Fruit fly (Drosophila melanogaster) whole organism, embryonic: Measurements from ENCODE around the gene Usp30.

ENCODE experiments used
- Asciz ChIP-seq: fragments of 200-800 bp; sonication (Bioruptor generic); optimal IDR thresholded peaks from 2 replicates; lab custom pipeline; 2017; ENCODE audit warnings: missing biosample characterization, mild to moderate bottlenecking, missing genetic modification characterization, missing genetic modification reagents
- BtbVII ChIP-seq: fragments of 200-800 bp; sonication (Bioruptor generic); optimal IDR thresholded peaks from 3 replicates; lab custom pipeline; 2017; ENCODE audit warnings: missing biosample characterization, mild to moderate bottlenecking, missing genetic modification characterization
- CG10366 ChIP-seq: fragments of 200-800 bp; sonication (Bioruptor generic); IDR thresholded peaks from 2 replicates; pipeline ENCODE4 v1.3.6; 2022; ENCODE audit warnings: missing biosample characterization, missing genetic modification characterization
- CG11504 ChIP-seq: fragments of 200-800 bp; sonication (Bioruptor generic); optimal IDR thresholded peaks from 3 replicates; lab custom pipeline; 2019; ENCODE audit warnings: missing biosample characterization, mild to moderate bottlenecking, missing genetic modification characterization, moderate library complexity
- CG12744 ChIP-seq: fragments of 200-800 bp; sonication (Bioruptor generic); optimal IDR thresholded peaks from 2 replicates; lab custom pipeline; 2016; ENCODE audit warnings: missing biosample characterization, missing genetic modification characterization
- CG15479 ChIP-seq: fragments of 200-800 bp; sonication (Bioruptor generic); optimal IDR thresholded peaks from 3 replicates; lab custom pipeline; 2019; ENCODE audit warnings: missing biosample characterization, mild to moderate bottlenecking, missing genetic modification characterization, moderate library complexity
- CG17359 ChIP-seq: fragments of 200-800 bp; sonication (Bioruptor generic); optimal IDR thresholded peaks from 3 replicates; lab custom pipeline; 2018; ENCODE audit warnings: missing biosample characterization, mild to moderate bottlenecking, missing genetic modification characterization, moderate library complexity
- CG18011 ChIP-seq: fragments of 200-800 bp; sonication (Bioruptor generic); optimal IDR thresholded peaks from 2 replicates; lab custom pipeline; 2017; ENCODE audit warnings: missing biosample characterization, missing genetic modification characterization, mild to moderate bottlenecking, moderate library complexity, missing genotype
- CG18262 ChIP-seq: fragments of 200-800 bp; optimal IDR thresholded peaks from 3 replicates; lab custom pipeline; 2019; ENCODE audit warnings: missing biosample characterization, mild to moderate bottlenecking, missing genetic modification characterization, moderate library complexity
- CG18599 ChIP-seq: fragments of 200-800 bp; sonication (Bioruptor generic); optimal IDR thresholded peaks from 3 replicates; lab custom pipeline; 2017; ENCODE audit warnings: missing biosample characterization, missing genetic modification characterization, mild to moderate bottlenecking, moderate library complexity, missing genetic modification reagents
- CG30431 ChIP-seq: fragments of 200-800 bp; sonication (Bioruptor generic); optimal IDR thresholded peaks from 2 replicates; lab custom pipeline; 2017; ENCODE audit warnings: missing biosample characterization, missing genetic modification characterization
- CG33213 ChIP-seq: fragments of 200-800 bp; sonication (Bioruptor generic); optimal IDR thresholded peaks from 3 replicates; lab custom pipeline; 2016; ENCODE audit warnings: missing biosample characterization, missing genetic modification characterization
- CG3407 ChIP-seq: fragments of 200-800 bp; sonication (Bioruptor generic); optimal IDR thresholded peaks from 2 replicates; lab custom pipeline; 2018; ENCODE audit warnings: missing biosample characterization, mild to moderate bottlenecking, missing genetic modification characterization
- CG4424 ChIP-seq: fragments of 200-800 bp; sonication (Bioruptor generic); optimal IDR thresholded peaks from 3 replicates; lab custom pipeline; 2016; ENCODE audit warnings: missing biosample characterization, missing genetic modification characterization
- CG6791 ChIP-seq: fragments of 200-800 bp; sonication (Bioruptor generic); IDR thresholded peaks from 3 replicates; pipeline ENCODE4 v1.3.6; 2022; ENCODE audit warnings: missing biosample characterization, missing genetic modification characterization; ENCODE audit not compliant: partially characterized antibody
- CG7271 ChIP-seq: fragments of 200-800 bp; sonication (Bioruptor generic); optimal IDR thresholded peaks from 2 replicates; lab custom pipeline; 2018; ENCODE audit warnings: missing biosample characterization, mild to moderate bottlenecking, missing genetic modification characterization, moderate library complexity
- CG7786 ChIP-seq: fragments of 200-800 bp; sonication (Bioruptor generic); optimal IDR thresholded peaks from 2 replicates; lab custom pipeline; 2016; ENCODE audit warnings: missing biosample characterization, missing genetic modification characterization
- CG7928 ChIP-seq: fragments of 200-800 bp; sonication (Bioruptor generic); optimal IDR thresholded peaks from 2 replicates; lab custom pipeline; 2017; ENCODE audit warnings: missing biosample characterization, mild to moderate bottlenecking, missing genetic modification characterization
- CG7963 ChIP-seq: fragments of 200-800 bp; sonication (Bioruptor generic); IDR thresholded peaks from 3 replicates; pipeline ENCODE4 v1.3.6; 2022; ENCODE audit warnings: missing biosample characterization, missing genetic modification characterization; ENCODE audit not compliant: partially characterized antibody
- CG8388 ChIP-seq: fragments of 200-800 bp; sonication (Bioruptor generic); optimal IDR thresholded peaks from 2 replicates; lab custom pipeline; 2019; ENCODE audit warnings: missing biosample characterization, mild to moderate bottlenecking, missing genetic modification characterization, moderate library complexity
- CG9932 ChIP-seq: fragments of 200-800 bp; sonication (Bioruptor generic); IDR thresholded peaks from 2 replicates; pipeline ENCODE4 v1.3.6; 2022; ENCODE audit warnings: missing biosample characterization, missing genetic modification characterization
- Dek ChIP-seq: fragments of 200-800 bp; sonication (Bioruptor generic); optimal IDR thresholded peaks from 3 replicates; lab custom pipeline; 2019; ENCODE audit warnings: missing biosample characterization, mild to moderate bottlenecking, missing genetic modification characterization, moderate library complexity
- Fer1 ChIP-seq: fragments of 200-800 bp; sonication (Bioruptor generic); optimal IDR thresholded peaks from 2 replicates; lab custom pipeline; 2017; ENCODE audit warnings: missing biosample characterization, mild to moderate bottlenecking, missing genetic modification characterization
- HLH54F ChIP-seq: fragments of 200-800 bp; sonication (Bioruptor generic); optimal IDR thresholded peaks from 3 replicates; lab custom pipeline; 2016; ENCODE audit warnings: missing biosample characterization, missing genetic modification characterization
- HmgD ChIP-seq: fragments of 200-800 bp; sonication (Bioruptor generic); optimal IDR thresholded peaks from 3 replicates; lab custom pipeline; 2016; ENCODE audit warnings: missing biosample characterization, missing genetic modification characterization
- Neu2 ChIP-seq: fragments of 200-800 bp; sonication (Bioruptor generic); optimal IDR thresholded peaks from 3 replicates; lab custom pipeline; 2016; ENCODE audit warnings: missing biosample characterization, missing genetic modification characterization, borderline replicate concordance
- Nf-YA ChIP-seq: fragments of 200-800 bp; sonication (Bioruptor generic); IDR thresholded peaks from 2 replicates; pipeline ENCODE4 v1.3.6; 2022; ENCODE audit warnings: missing biosample characterization, missing genetic modification characterization
- Optix ChIP-seq: fragments of 200-800 bp; sonication (Bioruptor generic); IDR thresholded peaks from 3 replicates; pipeline ENCODE4 v1.3.6; 2022; ENCODE audit warnings: missing biosample characterization, missing genetic modification characterization
- ab ChIP-seq: fragments of 200-800 bp; sonication (Bioruptor generic); optimal IDR thresholded peaks from 2 replicates; lab custom pipeline; 2016; ENCODE audit warnings: missing biosample characterization, missing genetic modification characterization
- al ChIP-seq: fragments of 200-800 bp; sonication (Bioruptor generic); IDR thresholded peaks from 2 replicates; pipeline ENCODE4 v1.3.6; 2022; ENCODE audit warnings: missing biosample characterization, missing genetic modification characterization
- ara ChIP-seq: fragments of 200-800 bp; sonication (Bioruptor generic); IDR thresholded peaks from 2 replicates; pipeline ENCODE4 v1.3.6; 2022; ENCODE audit warnings: missing biosample characterization, missing genetic modification characterization
- ato ChIP-seq: fragments of 200-800 bp; sonication (Bioruptor generic); IDR thresholded peaks from 2 replicates; pipeline ENCODE4 v1.3.6; 2022; ENCODE audit warnings: missing biosample characterization, missing genetic modification characterization; ENCODE audit not compliant: partially characterized antibody
- bbx ChIP-seq: fragments of 200-800 bp; sonication (Bioruptor generic); IDR thresholded peaks from 2 replicates; pipeline ENCODE4 v1.3.6; 2022; ENCODE audit warnings: missing biosample characterization, missing genetic modification characterization; ENCODE audit not compliant: partially characterized antibody
- dan ChIP-seq: fragments of 200-800 bp; sonication (Bioruptor generic); IDR thresholded peaks from 2 replicates; pipeline ENCODE4 v1.3.6; 2022; ENCODE audit warnings: missing biosample characterization, missing genetic modification characterization
- fd96Cb ChIP-seq: fragments of 200-800 bp; sonication (Bioruptor generic); optimal IDR thresholded peaks from 2 replicates; lab custom pipeline; 2018; ENCODE audit warnings: missing biosample characterization, mild to moderate bottlenecking, missing genetic modification characterization, moderate library complexity
- hbn ChIP-seq: fragments of 200-800 bp; sonication (Bioruptor generic); IDR thresholded peaks from 2 replicates; pipeline ENCODE4 v1.3.6; 2022; ENCODE audit warnings: missing biosample characterization, missing genetic modification characterization; ENCODE audit not compliant: partially characterized antibody
- jumu ChIP-seq: fragments of 200-800 bp; sonication (Bioruptor generic); optimal IDR thresholded peaks from 3 replicates; lab custom pipeline; 2016; ENCODE audit warnings: missing biosample characterization, missing genetic modification characterization
- ken ChIP-seq: fragments of 200-800 bp; sonication (Bioruptor generic); IDR thresholded peaks from 3 replicates; pipeline ENCODE4 v1.3.6; 2022; ENCODE audit warnings: missing biosample characterization, missing genetic modification characterization
- klu ChIP-seq: fragments of 200-800 bp; sonication (Bioruptor generic); IDR thresholded peaks from 2 replicates; pipeline ENCODE4 v1.3.6; 2022; ENCODE audit warnings: missing biosample characterization, missing genetic modification characterization
- odd ChIP-seq: fragments of 200-800 bp; sonication (Bioruptor generic); optimal IDR thresholded peaks from 2 replicates; lab custom pipeline; 2017; ENCODE audit warnings: missing biosample characterization, mild to moderate bottlenecking, missing genetic modification characterization
- pan ChIP-seq, 4 experiments: fragments of >200 bp in 3 of 4; fragments of 200-800 bp in 1 of 4; sonication (Bioruptor generic) in 1 of 4; optimal IDR thresholded peaks in 3 of 4; IDR thresholded peaks in 1 of 4; 2 replicates each; pipeline versions ENCODE4 v1.3.6 to Lab custom; 2017 to 2022; ENCODE audit warnings: missing biosample characterization in 2 of 4, missing genetic modification characterization in 2 of 4, mixed read lengths in 1 of 4
- pnt ChIP-seq: fragments of 200-800 bp; sonication (Bioruptor generic); optimal IDR thresholded peaks from 3 replicates; lab custom pipeline; 2016; ENCODE audit warnings: missing biosample characterization, missing genetic modification characterization
- sens ChIP-seq: fragments of 200-800 bp; sonication (Bioruptor generic); peaks from one replicate; lab custom pipeline; 2016; ENCODE audit warnings: missing biosample characterization, missing genetic modification characterization
- sima ChIP-seq: fragments of 200-800 bp; sonication (Bioruptor generic); optimal IDR thresholded peaks from 2 replicates; lab custom pipeline; 2016; ENCODE audit warnings: missing biosample characterization, missing genetic modification characterization
- stc ChIP-seq: fragments of 200-800 bp; sonication (Bioruptor generic); IDR thresholded peaks from 2 replicates; pipeline ENCODE4 v1.3.6; 2022; ENCODE audit warnings: missing biosample characterization, missing genetic modification characterization
- wor ChIP-seq: fragments of 200-800 bp; sonication (Bioruptor generic); IDR thresholded peaks from 2 replicates; pipeline ENCODE4 v1.3.6; 2022; ENCODE audit warnings: missing biosample characterization, missing genetic modification characterization

The Usp30 gene

dm6 chrX:5907916-5908315 is 28.3 kb upstream of the Usp30 start, which contains the start of gene CG12236 (continued):
- TF ChIP-seq pan (optimal IDR thresholded peaks at IDR 0.05; lab: Kevin White, UChicago): no peak
- peak in 1 of 2 experiments; percentile 19 for TF ChIP-seq pan (GFP tag; optimal IDR thresholded peaks at IDR 0.05 in 1 of 2, IDR thresholded peaks at IDR 0.05 in 1 of 2)
- peak; percentile 75 for TF ChIP-seq Fer1
- TF ChIP-seq wor: no peak
- TF ChIP-seq CG18262 (tag; lab: Kevin White, UChicago): peak; percentile 22
- TF ChIP-seq odd: no peak
- no peak for TF ChIP-seq dan (GFP tag; lab: Robert Waterston, UW)
- TF ChIP-seq CG18011 (GFP tag; lab: Kevin White, UChicago): no peak
- peak; percentile 32 for TF ChIP-seq CG17359 (tag; lab: Kevin White, UChicago)
- no peak for TF ChIP-seq CG7271 (tag; lab: Kevin White, UChicago)
- TF ChIP-seq ato: no peak
- TF ChIP-seq CG4424 (GFP tag; lab: Kevin White, UChicago): peak; percentile 27
- TF ChIP-seq ara (GFP tag; lab: Robert Waterston, UW): no peak
- TF ChIP-seq sima (GFP tag; lab: Kevin White, UChicago): no peak
- no peak for TF ChIP-seq pnt (GFP tag; lab: Kevin White, UChicago)
- no peak for TF ChIP-seq CG12744 (GFP tag; lab: Kevin White, UChicago)
- TF ChIP-seq sens: peak; percentile 85
- TF ChIP-seq bbx: no peak
- peak; percentile 47; the same call in 1 of the 3 replicates for TF ChIP-seq ken
- TF ChIP-seq CG7928 (GFP tag; lab: Kevin White, UChicago): peak; percentile 61
- peak; percentile 13 for TF ChIP-seq CG18599 (GFP tag; lab: Kevin White, UChicago)
- TF ChIP-seq BtbVII (GFP tag; lab: Kevin White, UChicago): no peak
- no peak for TF ChIP-seq CG10366
- TF ChIP-seq ab (GFP tag; lab: Kevin White, UChicago): no peak
- peak; percentile 24 for TF ChIP-seq HLH54F (GFP tag; lab: Kevin White, UChicago)
- 0 out of 3 replicates have a peak, but pooled peaks have one; percentile 21 for TF ChIP-seq Optix (GFP tag; lab: Robert Waterston, UW)
- peak; percentile 63 for TF ChIP-seq HmgD (GFP tag; lab: Kevin White, UChicago)
- peak; percentile 59; the same call in 2 of the 3 replicates for TF ChIP-seq CG6791 (GFP tag; lab: Robert Waterston, UW)
- TF ChIP-seq CG7963: no peak
- no peak for TF ChIP-seq CG15479 (GFP tag; lab: Kevin White, UChicago)
- no peak for TF ChIP-seq Nf-YA (GFP tag; lab: Robert Waterston, UW)
- TF ChIP-seq Neu2: no peak
- TF ChIP-seq CG30431: no peak
- no peak for TF ChIP-seq Asciz (GFP tag; lab: Kevin White, UChicago)
- TF ChIP-seq CG9932: peak; percentile 58
- peak; percentile 79 for TF ChIP-seq CG11504 (tag; lab: Kevin White, UChicago)
- TF ChIP-seq CG3407 (GFP tag; lab: Kevin White, UChicago): no peak
- no peak for TF ChIP-seq klu (GFP tag; lab: Robert Waterston, UW)
- TF ChIP-seq CG7786: peak; percentile 2

dm6 chrX:5905446-5905845 is 25.9 kb upstream of the Usp30 start, which contains the start of gene CG4020:
CG4020 (plus strand) TSS chrX:5905746.
- TF ChIP-seq jumu (GFP tag; lab: Kevin White, UChicago): no peak
- TF ChIP-seq CG33213 (GFP tag; lab: Kevin White, UChicago): no peak
- TF ChIP-seq al: no peak
- no peak for TF ChIP-seq fd96Cb (tag; lab: Kevin White, UChicago)
- TF ChIP-seq Dek (tag; lab: Kevin White, UChicago): no peak
- no peak for TF ChIP-seq hbn
- no peak for TF ChIP-seq CG8388 (GFP tag; lab: Kevin White, UChicago)
- no peak for TF ChIP-seq stc (GFP tag; lab: Robert Waterston, UW)
